Worm (Caenorhabditis elegans) whole organism, L3 larva: ENCODE measurements around the gene C33F10.11.
A peak's percentile ranks its signal among the peaks of the same experiment; 100 is the strongest.

ENCODE experiments used
- R02D3.7 ChIP-seq: fragments of 150-350 bp; optimal IDR thresholded peaks from 2 replicates; lab custom pipeline; 2014; ENCODE audit warnings: missing biosample characterization, missing genetic modification characterization
- ZK546.5 ChIP-seq: sonication (generic microtip); optimal IDR thresholded peaks from 2 replicates; lab custom pipeline; 2017; ENCODE audit warnings: missing biosample characterization, missing genetic modification characterization
- aly-2 ChIP-seq: fragments of 150-350 bp; optimal IDR thresholded peaks from 2 replicates; lab custom pipeline; 2014; ENCODE audit warnings: missing biosample characterization, missing genetic modification characterization
- ama-1 ChIP-seq: fragments of 150-350 bp; optimal IDR thresholded peaks from 2 replicates; lab custom pipeline; 2018
- ceh-16 ChIP-seq: sonication (generic microtip); optimal IDR thresholded peaks from 2 replicates; lab custom pipeline; 2017; ENCODE audit warnings: missing biosample characterization, missing genetic modification characterization
- ceh-28 ChIP-seq: fragments of 150-350 bp; optimal IDR thresholded peaks from 2 replicates; lab custom pipeline; 2014; ENCODE audit warnings: missing biosample characterization, missing genetic modification reagents, missing genetic modification characterization
- ceh-9 ChIP-seq: sonication (generic microtip); optimal IDR thresholded peaks from 2 replicates; lab custom pipeline; 2018; ENCODE audit warnings: missing biosample characterization, missing genetic modification characterization
- daf-12 ChIP-seq: fragments of 150-350 bp; optimal IDR thresholded peaks from 2 replicates; lab custom pipeline; 2014; ENCODE audit warnings: missing biosample characterization, missing genetic modification reagents, missing genetic modification characterization
- egl-27 ChIP-seq: sonication (generic microtip); optimal IDR thresholded peaks from 4 replicates; lab custom pipeline; 2017; ENCODE audit warnings: missing biosample characterization, missing genetic modification reagents, missing genetic modification characterization
- egl-5 ChIP-seq: fragments of 150-350 bp; optimal IDR thresholded peaks from 2 replicates; lab custom pipeline; 2017; ENCODE audit warnings: missing biosample characterization, missing genetic modification reagents, missing genetic modification characterization, inconsistent platforms
- elt-1 ChIP-seq: fragments of 150-350 bp; optimal IDR thresholded peaks from 2 replicates; lab custom pipeline; 2014; ENCODE audit warnings: missing biosample characterization, missing genetic modification characterization
- elt-2 ChIP-seq: sonication (generic microtip); optimal IDR thresholded peaks from 2 replicates; lab custom pipeline; 2016; ENCODE audit warnings: missing genetic modification reagents, mild to moderate bottlenecking, missing genetic modification characterization, missing compliant biosample characterization
- elt-3 ChIP-seq, 3 experiments: fragments of 150-350 bp in 1 of 3; sonication (generic microtip) in 2 of 3; optimal IDR thresholded peaks; 2 replicates in 2 of 3; 4 replicates in 1 of 3; lab custom pipeline; 2014 to 2017; ENCODE audit warnings: missing biosample characterization in 3 of 3, missing genetic modification characterization in 3 of 3
- eor-1 ChIP-seq, 2 experiments: fragments of 150-350 bp; optimal IDR thresholded peaks; 2 replicates each; lab custom pipeline; 2014 to 2018; ENCODE audit warnings: missing biosample characterization in 2 of 2, missing genetic modification characterization in 2 of 2
- fkh-10 ChIP-seq: sonication (generic microtip); optimal IDR thresholded peaks from 2 replicates; lab custom pipeline; 2017; ENCODE audit warnings: missing biosample characterization, missing genetic modification reagents, missing genetic modification characterization
- fkh-2 ChIP-seq: fragments of 150-350 bp; optimal IDR thresholded peaks from 2 replicates; lab custom pipeline; 2014; ENCODE audit warnings: missing biosample characterization, missing genetic modification reagents, missing genetic modification characterization
- fos-1 ChIP-seq: fragments of 150-350 bp; optimal IDR thresholded peaks from 2 replicates; lab custom pipeline; 2014; ENCODE audit warnings: missing biosample characterization, missing genetic modification characterization
- hmg-11 ChIP-seq: sonication (generic microtip); optimal IDR thresholded peaks from 2 replicates; lab custom pipeline; 2016; ENCODE audit warnings: missing genetic modification characterization, missing compliant biosample characterization
- jun-1 ChIP-seq: fragments of 150-350 bp; optimal IDR thresholded peaks from 2 replicates; lab custom pipeline; 2014; ENCODE audit warnings: missing biosample characterization, missing genetic modification reagents, missing genetic modification characterization
- lin-15B ChIP-seq: fragments of 150-350 bp; optimal IDR thresholded peaks from 2 replicates; lab custom pipeline; 2014; ENCODE audit warnings: missing biosample characterization, missing genetic modification characterization
- lin-39 ChIP-seq: fragments of 150-350 bp; optimal IDR thresholded peaks from 2 replicates; lab custom pipeline; 2018; ENCODE audit warnings: missing biosample characterization, missing genetic modification reagents, missing genetic modification characterization
- lsy-12 ChIP-seq: sonication (generic microtip); optimal IDR thresholded peaks from 2 replicates; lab custom pipeline; 2016; ENCODE audit warnings: mild to moderate bottlenecking, missing genetic modification characterization, missing compliant biosample characterization
- mdl-1 ChIP-seq: fragments of 150-350 bp; optimal IDR thresholded peaks from 2 replicates; lab custom pipeline; 2014; ENCODE audit warnings: missing biosample characterization, missing genetic modification characterization
- mml-1 ChIP-seq: fragments of 150-350 bp; sonication (generic microtip); optimal IDR thresholded peaks from 3 replicates; lab custom pipeline; 2014; ENCODE audit warnings: missing biosample characterization, missing genetic modification characterization
- nfya-1 ChIP-seq: sonication (generic microtip); optimal IDR thresholded peaks from 2 replicates; lab custom pipeline; 2017; ENCODE audit warnings: missing genetic modification characterization, mild to moderate bottlenecking, missing compliant biosample characterization, antibody characterized with exemption, moderate library complexity; ENCODE audit not compliant: insufficient read depth
- nhr-11 ChIP-seq: fragments of 150-350 bp; optimal IDR thresholded peaks from 2 replicates; lab custom pipeline; 2014; ENCODE audit warnings: missing biosample characterization, missing genetic modification characterization
- nhr-12 ChIP-seq: fragments of 150-350 bp; optimal IDR thresholded peaks from 2 replicates; lab custom pipeline; 2014; ENCODE audit warnings: missing biosample characterization, missing genetic modification characterization
- nhr-23 ChIP-seq: fragments of 150-350 bp; optimal IDR thresholded peaks from 2 replicates; lab custom pipeline; 2014; ENCODE audit warnings: missing biosample characterization, missing genetic modification reagents, missing genetic modification characterization
- nhr-237 ChIP-seq: fragments of 150-350 bp; optimal IDR thresholded peaks from 2 replicates; lab custom pipeline; 2014; ENCODE audit warnings: missing biosample characterization, missing genetic modification characterization
- nhr-25 ChIP-seq: sonication (generic microtip); optimal IDR thresholded peaks from 2 replicates; lab custom pipeline; 2017; ENCODE audit warnings: missing biosample characterization, missing genetic modification characterization
- nhr-43 ChIP-seq: sonication (generic microtip); optimal IDR thresholded peaks from 2 replicates; lab custom pipeline; 2016; ENCODE audit warnings: mild to moderate bottlenecking, missing genetic modification characterization, missing compliant biosample characterization; ENCODE audit not compliant: poor library complexity, severe bottlenecking
- nhr-67 ChIP-seq: fragments of 150-350 bp; optimal IDR thresholded peaks from 2 replicates; lab custom pipeline; 2014; ENCODE audit warnings: missing biosample characterization, missing genetic modification characterization
- nhr-76 ChIP-seq: fragments of 150-350 bp; sonication (generic microtip); optimal IDR thresholded peaks from 5 replicates; lab custom pipeline; 2014; ENCODE audit warnings: missing biosample characterization, missing genetic modification characterization
- nhr-77 ChIP-seq: fragments of 150-350 bp; optimal IDR thresholded peaks from 2 replicates; lab custom pipeline; 2014; ENCODE audit warnings: missing biosample characterization, missing genetic modification characterization
- pha-4 ChIP-seq: fragments of 150-350 bp; optimal IDR thresholded peaks from 2 replicates; lab custom pipeline; 2014; ENCODE audit warnings: missing biosample characterization, missing genetic modification reagents, missing genetic modification characterization
- pqm-1 ChIP-seq: fragments of 150-350 bp; optimal IDR thresholded peaks from 2 replicates; lab custom pipeline; 2017; ENCODE audit warnings: missing biosample characterization, missing genetic modification characterization, inconsistent platforms
- skn-1 ChIP-seq: fragments of 150-350 bp; optimal IDR thresholded peaks from 2 replicates; lab custom pipeline; 2014; ENCODE audit warnings: missing biosample characterization, missing genetic modification characterization
- snpc-4 ChIP-seq: fragments of 150-350 bp; optimal IDR thresholded peaks from 2 replicates; lab custom pipeline; 2014; ENCODE audit warnings: missing biosample characterization, missing genetic modification characterization
- tbx-2 ChIP-seq: sonication (generic microtip); optimal IDR thresholded peaks from 2 replicates; lab custom pipeline; 2016; ENCODE audit warnings: mild to moderate bottlenecking, missing genetic modification characterization, missing compliant biosample characterization
- unc-62 ChIP-seq: fragments of 150-350 bp; sonication (generic microtip); optimal IDR thresholded peaks from 4 replicates; lab custom pipeline; 2014; ENCODE audit warnings: missing biosample characterization, missing genetic modification reagents, missing genetic modification characterization
- ztf-11 ChIP-seq: fragments of 150-350 bp; optimal IDR thresholded peaks from 2 replicates; lab custom pipeline; 2014; ENCODE audit warnings: missing biosample characterization, missing genetic modification characterization
- ztf-4 ChIP-seq: fragments of 150-350 bp; optimal IDR thresholded peaks from 2 replicates; lab custom pipeline; 2014; ENCODE audit warnings: missing biosample characterization, missing genetic modification characterization

Gene C33F10.11

ce11 chrII:4856113-4856512 is 21.5 kb upstream of the C33F10.11 start:
- TF ChIP-seq nfya-1 (tag; lab: Kevin White, UChicago) (no peak), ztf-11 (tag; lab: Kevin White, UChicago) (no peak), jun-1 (peak; percentile 10), elt-3 (tag; optimal IDR thresholded peaks at IDR 0.05; lab: Kevin White, UChicago) (no peak), daf-12 (tag; lab: Kevin White, UChicago) (no peak), nhr-25 (peak; percentile 54), elt-2 (peak; percentile 36), skn-1 (tag; lab: Kevin White, UChicago) (no peak), R02D3.7 (tag; lab: Kevin White, UChicago) (no peak), ZK546.5 (tag; lab: Kevin White, UChicago) (no peak), pqm-1 (no peak), nhr-23 (tag; lab: Kevin White, UChicago) (peak; percentile 40), lsy-12 (no peak), fos-1 (tag; lab: Kevin White, UChicago) (no peak), hmg-11 (tag; lab: Kevin White, UChicago) (no peak), egl-5 (tag; lab: Kevin White, UChicago) (no peak), unc-62 (no peak), elt-1 (tag; lab: Kevin White, UChicago) (peak; percentile 90), nhr-77 (tag; lab: Kevin White, UChicago) (no peak), ceh-28 (no peak), tbx-2 (tag; lab: Kevin White, UChicago) (no peak), fkh-2 (tag; lab: Kevin White, UChicago) (no peak), pha-4 (tag; lab: Kevin White, UChicago) (peak; percentile 1), lin-39 (tag; lab: Kevin White, UChicago) (no peak), ztf-4 (no peak), ama-1 (no peak)

- TF ChIP-seq fkh-10 (GFP tag; lab: Kevin White, UChicago) = no peak
- no peak for TF ChIP-seq nhr-11 (tag; lab: Kevin White, UChicago)
- peak; percentile 2 for TF ChIP-seq lin-15B (tag; lab: Kevin White, UChicago)
- TF ChIP-seq nfya-1 (tag; lab: Kevin White, UChicago) = peak; percentile 41
- TF ChIP-seq lsy-12 = no peak
- TF ChIP-seq ceh-9 (tag; lab: Kevin White, UChicago) = no peak
- no peak for TF ChIP-seq eor-1 (tag; optimal IDR thresholded peaks at IDR 0.05; lab: Kevin White, UChicago)
- TF ChIP-seq ZK546.5 (tag; lab: Kevin White, UChicago) = no peak
- no peak for TF ChIP-seq mdl-1 (tag; lab: Kevin White, UChicago)
- no peak for TF ChIP-seq nhr-77 (tag; lab: Kevin White, UChicago)
- no peak for TF ChIP-seq daf-12 (tag; lab: Kevin White, UChicago)
- TF ChIP-seq pqm-1 = no peak
- TF ChIP-seq snpc-4 (tag; lab: Kevin White, UChicago) = peak; percentile 7
- no peak for TF ChIP-seq ama-1
- no peak for TF ChIP-seq nhr-76 (tag; lab: Kevin White, UChicago)
- TF ChIP-seq nhr-67 (tag; lab: Kevin White, UChicago) = no peak
- TF ChIP-seq fkh-2 (tag; lab: Kevin White, UChicago) = no peak
- TF ChIP-seq pha-4 (tag; lab: Kevin White, UChicago) = no peak
- no peak for TF ChIP-seq ceh-28
- no peak for TF ChIP-seq ceh-16
- no peak for TF ChIP-seq aly-2 (tag; lab: Kevin White, UChicago)
- TF ChIP-seq elt-1 (tag; lab: Kevin White, UChicago) = no peak
- TF ChIP-seq elt-2 = no peak
- no peak for TF ChIP-seq egl-5 (tag; lab: Kevin White, UChicago)
These were observed 20.8 kb upstream of the C33F10.11 start for ce11 chrII:4855489-4855888.

- TF ChIP-seq mml-1 (no peak), unc-62 (no peak), ama-1 (no peak), snpc-4 (tag; lab: Kevin White, UChicago) (no peak), mdl-1 (tag; lab: Kevin White, UChicago) (no peak), eor-1 (tag; optimal IDR thresholded peaks at IDR 0.05; lab: Kevin White, UChicago) (no peak), pqm-1 (no peak), pha-4 (tag; lab: Kevin White, UChicago) (no peak), nhr-12 (tag; lab: Kevin White, UChicago) (no peak), R02D3.7 (tag; lab: Kevin White, UChicago) (no peak), nhr-237 (tag; lab: Kevin White, UChicago) (no peak), aly-2 (tag; lab: Kevin White, UChicago) (no peak), egl-27 (tag; lab: Kevin White, UChicago) (no peak), ztf-11 (tag; lab: Kevin White, UChicago) (no peak), fkh-2 (tag; lab: Kevin White, UChicago) (no peak), ceh-16 (no peak), nhr-23 (tag; lab: Kevin White, UChicago) (no peak), lin-39 (tag; lab: Kevin White, UChicago) (no peak), nhr-43 (tag; lab: Kevin White, UChicago) (no peak)
- TF ChIP-seq, all 47 proteins: peak for 0
These were observed 20.1 kb upstream of the C33F10.11 start for ce11 chrII:4854761-4855160.
